Worm (Caenorhabditis elegans) whole organism, L3 larva: ENCODE data around the gene lgc-22.

Source experiments
- aly-2 ChIP-seq: fragments of 150-350 bp; optimal IDR thresholded peaks from 2 replicates; lab custom pipeline; 2014; ENCODE audit warnings: missing biosample characterization, missing genetic modification characterization
- ceh-16 ChIP-seq: sonication (generic microtip); optimal IDR thresholded peaks from 2 replicates; lab custom pipeline; 2017; ENCODE audit warnings: missing biosample characterization, missing genetic modification characterization
- ceh-28 ChIP-seq: fragments of 150-350 bp; optimal IDR thresholded peaks from 2 replicates; lab custom pipeline; 2014; ENCODE audit warnings: missing biosample characterization, missing genetic modification reagents, missing genetic modification characterization
- ceh-82 ChIP-seq: fragments of 150-350 bp; optimal IDR thresholded peaks from 2 replicates; lab custom pipeline; 2014; ENCODE audit warnings: missing biosample characterization, missing genetic modification characterization
- daf-12 ChIP-seq: fragments of 150-350 bp; optimal IDR thresholded peaks from 2 replicates; lab custom pipeline; 2014; ENCODE audit warnings: missing biosample characterization, missing genetic modification reagents, missing genetic modification characterization
- egl-27 ChIP-seq: sonication (generic microtip); optimal IDR thresholded peaks from 4 replicates; lab custom pipeline; 2017; ENCODE audit warnings: missing biosample characterization, missing genetic modification reagents, missing genetic modification characterization
- egl-5 ChIP-seq: fragments of 150-350 bp; optimal IDR thresholded peaks from 2 replicates; lab custom pipeline; 2017; ENCODE audit warnings: missing biosample characterization, missing genetic modification reagents, missing genetic modification characterization, inconsistent platforms
- elt-1 ChIP-seq: fragments of 150-350 bp; optimal IDR thresholded peaks from 2 replicates; lab custom pipeline; 2014; ENCODE audit warnings: missing biosample characterization, missing genetic modification characterization
- elt-2 ChIP-seq: sonication (generic microtip); optimal IDR thresholded peaks from 2 replicates; lab custom pipeline; 2016; ENCODE audit warnings: missing genetic modification reagents, mild to moderate bottlenecking, missing genetic modification characterization, missing compliant biosample characterization
- fkh-2 ChIP-seq: fragments of 150-350 bp; optimal IDR thresholded peaks from 2 replicates; lab custom pipeline; 2014; ENCODE audit warnings: missing biosample characterization, missing genetic modification reagents, missing genetic modification characterization
- lin-15B ChIP-seq: fragments of 150-350 bp; optimal IDR thresholded peaks from 2 replicates; lab custom pipeline; 2014; ENCODE audit warnings: missing biosample characterization, missing genetic modification characterization
- lin-39 ChIP-seq: fragments of 150-350 bp; optimal IDR thresholded peaks from 2 replicates; lab custom pipeline; 2018; ENCODE audit warnings: missing biosample characterization, missing genetic modification reagents, missing genetic modification characterization
- mdl-1 ChIP-seq: fragments of 150-350 bp; optimal IDR thresholded peaks from 2 replicates; lab custom pipeline; 2014; ENCODE audit warnings: missing biosample characterization, missing genetic modification characterization
- mml-1 ChIP-seq: fragments of 150-350 bp; sonication (generic microtip); optimal IDR thresholded peaks from 3 replicates; lab custom pipeline; 2014; ENCODE audit warnings: missing biosample characterization, missing genetic modification characterization
- nhr-12 ChIP-seq: fragments of 150-350 bp; optimal IDR thresholded peaks from 2 replicates; lab custom pipeline; 2014; ENCODE audit warnings: missing biosample characterization, missing genetic modification characterization
- nhr-237 ChIP-seq: fragments of 150-350 bp; optimal IDR thresholded peaks from 2 replicates; lab custom pipeline; 2014; ENCODE audit warnings: missing biosample characterization, missing genetic modification characterization
- nhr-25 ChIP-seq: sonication (generic microtip); optimal IDR thresholded peaks from 2 replicates; lab custom pipeline; 2017; ENCODE audit warnings: missing biosample characterization, missing genetic modification characterization
- nhr-43 ChIP-seq: sonication (generic microtip); optimal IDR thresholded peaks from 2 replicates; lab custom pipeline; 2016; ENCODE audit warnings: mild to moderate bottlenecking, missing genetic modification characterization, missing compliant biosample characterization; ENCODE audit not compliant: poor library complexity, severe bottlenecking
- nhr-76 ChIP-seq: fragments of 150-350 bp; sonication (generic microtip); optimal IDR thresholded peaks from 5 replicates; lab custom pipeline; 2014; ENCODE audit warnings: missing biosample characterization, missing genetic modification characterization
- nhr-77 ChIP-seq: fragments of 150-350 bp; optimal IDR thresholded peaks from 2 replicates; lab custom pipeline; 2014; ENCODE audit warnings: missing biosample characterization, missing genetic modification characterization
- pqm-1 ChIP-seq: fragments of 150-350 bp; optimal IDR thresholded peaks from 2 replicates; lab custom pipeline; 2017; ENCODE audit warnings: missing biosample characterization, missing genetic modification characterization, inconsistent platforms
- sea-2 ChIP-seq: fragments of 150-350 bp; sonication (generic microtip); optimal IDR thresholded peaks from 4 replicates; lab custom pipeline; 2014; ENCODE audit warnings: missing biosample characterization, missing genetic modification reagents, missing genetic modification characterization
- skn-1 ChIP-seq: fragments of 150-350 bp; optimal IDR thresholded peaks from 2 replicates; lab custom pipeline; 2014; ENCODE audit warnings: missing biosample characterization, missing genetic modification characterization
- snpc-4 ChIP-seq: fragments of 150-350 bp; optimal IDR thresholded peaks from 2 replicates; lab custom pipeline; 2014; ENCODE audit warnings: missing biosample characterization, missing genetic modification characterization
- tbx-2 ChIP-seq: sonication (generic microtip); optimal IDR thresholded peaks from 2 replicates; lab custom pipeline; 2016; ENCODE audit warnings: mild to moderate bottlenecking, missing genetic modification characterization, missing compliant biosample characterization
- ztf-11 ChIP-seq: fragments of 150-350 bp; optimal IDR thresholded peaks from 2 replicates; lab custom pipeline; 2014; ENCODE audit warnings: missing biosample characterization, missing genetic modification characterization
- ztf-4 ChIP-seq: fragments of 150-350 bp; optimal IDR thresholded peaks from 2 replicates; lab custom pipeline; 2014; ENCODE audit warnings: missing biosample characterization, missing genetic modification characterization

Gene lgc-22

DNA sequence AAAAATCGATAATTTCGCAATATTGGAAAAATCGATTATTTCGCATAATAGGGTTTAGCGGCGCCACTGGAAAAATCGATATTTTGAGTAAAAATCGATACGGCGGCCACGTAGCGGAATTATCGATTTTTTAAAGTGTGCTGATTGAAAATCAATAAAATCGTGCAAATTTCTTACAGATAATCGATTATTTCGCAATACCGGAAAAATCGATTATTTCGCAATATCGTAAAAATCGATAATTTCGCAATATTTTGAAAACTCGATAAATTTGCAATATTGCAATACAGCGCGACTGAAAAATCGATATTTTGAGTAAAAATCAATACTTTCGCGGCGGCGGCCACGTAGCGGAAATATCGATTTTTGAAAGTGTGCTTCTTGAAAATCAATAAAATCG, 16.5 kb downstream of the lgc-22 start:
- TF ChIP-seq mml-1, result no peak
- TF ChIP-seq ceh-28 (tag; lab: Kevin White, UChicago), result peak; percentile 96
- TF ChIP-seq, all 47 proteins: peak for 1

DNA sequence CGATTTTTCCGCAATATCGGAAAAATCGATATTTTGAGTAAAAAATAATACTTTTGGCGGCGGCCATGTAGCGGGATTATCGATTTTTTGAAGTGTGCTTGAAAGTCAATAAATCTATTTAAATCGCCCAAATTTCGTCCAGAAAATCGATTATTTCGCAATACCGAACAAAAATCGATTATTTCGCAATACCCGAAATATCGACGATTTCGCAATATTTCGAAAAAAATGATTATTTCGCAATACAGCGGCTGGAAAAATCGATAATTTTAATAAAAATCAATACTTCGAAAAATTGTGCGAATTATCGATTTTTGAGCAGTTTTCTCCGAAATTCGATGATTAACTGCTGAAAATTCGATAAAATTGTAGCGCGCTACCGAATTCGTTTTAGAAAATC, 16.9 kb downstream of the lgc-22 start:
- TF ChIP-seq ceh-82 (tag; lab: Kevin White, UChicago) (no peak), egl-5 (tag; lab: Kevin White, UChicago) (no peak), sea-2 (GFP tag; lab: Kevin White, UChicago) (no peak), mdl-1 (tag; lab: Kevin White, UChicago) (no peak), lin-15B (tag; lab: Kevin White, UChicago) (no peak), nhr-43 (no peak), nhr-237 (tag; lab: Kevin White, UChicago) (no peak), nhr-12 (no peak), nhr-76 (tag; lab: Kevin White, UChicago) (no peak), egl-27 (tag; lab: Kevin White, UChicago) (no peak)

DNA sequence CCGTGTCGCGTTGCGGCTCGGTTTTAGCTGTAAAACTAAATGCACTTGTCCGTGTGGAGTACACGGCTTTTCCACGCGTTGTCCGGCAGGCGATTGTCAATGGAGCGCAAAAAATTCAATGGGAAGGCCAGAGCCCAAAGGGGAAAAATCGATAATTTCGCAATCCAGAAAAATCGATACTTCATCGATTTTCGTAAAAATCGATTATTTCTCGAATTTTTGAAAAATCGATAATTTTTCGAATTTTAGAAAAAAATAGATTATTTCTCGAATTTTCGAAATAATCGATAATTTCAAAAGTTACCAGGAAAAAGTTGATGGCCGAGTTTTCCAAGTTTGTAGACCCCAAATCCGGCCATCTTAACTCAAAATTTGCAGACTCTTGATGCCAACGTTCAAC, 18.4 kb downstream of the lgc-22 start:
- TF ChIP-seq ceh-28 (tag; lab: Kevin White, UChicago) (peak; percentile 92), daf-12 (tag; lab: Kevin White, UChicago) (no peak)

DNA sequence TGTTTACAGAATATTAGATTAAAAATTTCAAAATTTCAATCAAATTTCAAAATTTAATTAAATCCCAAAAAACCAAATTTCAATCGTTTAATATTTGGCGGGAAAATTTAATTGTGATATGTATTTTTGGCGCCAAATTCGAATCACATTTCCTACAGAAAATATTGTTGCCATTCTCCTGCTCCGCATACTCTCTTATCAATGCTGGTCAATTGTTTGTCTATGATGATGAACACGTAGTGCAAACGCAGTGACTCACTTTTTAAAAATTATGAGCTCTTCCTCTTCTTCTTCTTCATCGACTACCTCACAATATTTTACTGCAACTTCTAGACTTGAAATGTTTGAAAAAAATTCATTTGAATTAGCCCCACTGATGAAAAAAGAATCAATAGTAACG, 25.3 kb downstream of the lgc-22 start, which contains the start of gene trpl-2:
trpl-2 (plus strand) TSS at position 210 of the 400 bp plus-strand sequence.
- TF ChIP-seq elt-1, result no peak
- TF ChIP-seq elt-2 (tag; lab: Kevin White, UChicago), result peak; percentile 22

DNA sequence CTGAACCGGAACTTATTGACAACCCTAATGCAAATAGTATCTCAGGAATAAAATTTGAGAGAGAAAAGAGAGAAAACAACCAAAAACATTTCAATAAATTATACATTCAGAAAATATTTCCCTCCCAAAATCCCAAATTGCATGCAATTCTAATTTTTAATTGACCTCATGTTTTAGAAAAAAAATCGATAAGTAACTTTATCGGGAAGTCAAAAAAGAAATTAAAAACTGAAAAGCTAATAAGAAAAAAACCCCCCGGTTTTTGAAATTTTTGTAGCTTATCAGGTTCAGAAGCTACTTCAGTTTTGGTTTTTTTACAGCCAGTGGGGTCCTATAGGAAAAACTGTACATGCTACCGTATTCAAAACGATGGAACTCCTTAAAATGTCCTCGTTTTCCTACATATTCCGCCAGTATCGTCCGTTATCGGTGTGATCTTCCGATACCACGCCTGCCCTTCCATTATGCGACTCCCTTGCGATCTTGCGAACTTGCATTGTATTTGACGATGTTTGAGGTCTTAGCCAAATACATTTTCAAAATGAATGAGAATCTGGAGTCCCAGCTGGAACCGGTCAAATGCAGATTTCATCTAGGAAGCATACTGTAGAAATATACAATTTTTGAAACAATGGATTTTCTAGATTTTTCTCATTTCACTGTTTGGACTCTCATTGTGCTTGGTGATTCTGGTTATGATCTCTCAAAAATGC, 35.2 kb downstream of the lgc-22 start, which contains the start of the genes W03B1.3 and oac-51:
W03B1.3 (minus strand) TSS at position 101 of the 713 bp plus-strand sequence.
oac-51 (plus strand) TSS at position 663 of the 713 bp plus-strand sequence.
- TF ChIP-seq nhr-237 (tag; lab: Kevin White, UChicago) (no peak), nhr-12 (no peak), pqm-1 (tag; lab: Kevin White, UChicago) (no peak), aly-2 (tag; lab: Kevin White, UChicago) (no peak), ceh-82 (tag; lab: Kevin White, UChicago) (no peak), lin-15B (tag; lab: Kevin White, UChicago) (no peak), nhr-77 (tag; lab: Kevin White, UChicago) (no peak)

DNA sequence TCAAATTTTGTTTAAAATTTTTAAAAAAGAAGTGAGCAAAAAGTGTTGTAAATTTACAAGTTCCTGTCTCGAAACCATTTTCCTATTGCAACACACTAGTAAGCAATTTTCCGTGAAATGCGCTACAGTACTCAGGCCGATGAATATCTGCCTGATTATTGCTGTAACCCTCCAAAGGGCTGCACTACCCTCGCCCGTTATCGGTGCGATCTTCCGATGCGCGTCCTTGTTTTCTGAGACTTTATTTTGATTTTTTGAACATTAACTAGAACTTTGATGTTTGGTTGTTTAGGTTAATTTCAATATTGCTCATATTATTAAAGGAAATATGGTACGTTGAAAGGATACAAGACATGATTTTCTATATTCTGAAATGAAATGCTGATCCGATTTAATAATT, 37.1 kb downstream of the lgc-22 start:
- TF ChIP-seq elt-1, result peak; percentile 82
- no peak for TF ChIP-seq mml-1
- peak; percentile 48 for TF ChIP-seq nhr-25

DNA sequence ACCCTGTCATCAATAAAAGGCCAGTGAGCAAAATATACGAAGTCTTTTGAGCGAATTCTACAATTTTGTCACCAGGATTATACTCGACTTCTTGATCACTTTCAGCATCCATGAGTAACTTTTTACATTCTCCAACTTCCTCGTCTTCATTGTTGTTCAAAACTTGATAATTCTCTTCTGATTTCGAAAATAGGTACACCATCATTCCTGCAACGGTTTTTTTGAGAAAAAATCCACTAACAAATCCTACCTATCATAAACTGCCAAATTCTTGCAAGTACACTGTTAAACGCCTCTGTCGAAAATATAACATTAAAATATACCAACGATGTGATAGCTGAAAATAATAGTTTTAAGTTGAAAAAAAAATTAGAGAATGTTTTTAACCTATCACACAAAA, 43.7 kb downstream of the lgc-22 start:
- TF ChIP-seq nhr-43 (no peak), snpc-4 (tag; lab: Kevin White, UChicago) (no peak), ztf-4 (no peak), lin-39 (tag; lab: Kevin White, UChicago) (no peak), fkh-2 (tag; lab: Kevin White, UChicago) (no peak), egl-27 (tag; lab: Kevin White, UChicago) (no peak), nhr-12 (no peak), mdl-1 (tag; lab: Kevin White, UChicago) (no peak), tbx-2 (tag; lab: Kevin White, UChicago) (no peak)

DNA sequence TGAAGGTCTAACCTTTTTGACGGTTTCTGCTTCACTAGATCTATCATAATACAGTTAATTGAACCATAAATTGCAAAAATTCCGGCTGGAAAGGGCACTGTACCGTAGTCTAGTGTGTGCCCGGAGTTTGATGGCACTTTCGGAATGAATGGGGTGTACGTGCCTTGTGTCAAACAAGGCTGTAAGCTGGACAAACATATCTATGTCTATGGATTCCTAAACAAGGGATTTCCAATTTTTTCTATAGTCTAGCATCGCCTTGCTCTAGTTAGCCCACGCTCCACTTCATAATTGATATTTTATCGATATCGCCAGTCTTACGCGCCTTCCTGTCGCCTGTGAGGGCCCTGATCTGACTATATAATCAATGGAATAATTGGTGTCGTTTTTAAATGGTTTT, 45.4 kb downstream of the lgc-22 start, which contains the start of gene oac-52:
oac-52 (minus strand) TSS at position 101 of the 400 bp plus-strand sequence.
- TF ChIP-seq daf-12 (tag; lab: Kevin White, UChicago) (no peak), ztf-11 (tag; lab: Kevin White, UChicago) (no peak), aly-2 (tag; lab: Kevin White, UChicago) (no peak), nhr-25 (no peak), ceh-16 (no peak), skn-1 (tag; lab: Kevin White, UChicago) (no peak), nhr-76 (tag; lab: Kevin White, UChicago) (no peak), mml-1 (no peak), egl-27 (tag; lab: Kevin White, UChicago) (no peak)
